Fruit fly (Drosophila melanogaster) whole organism, embryonic: ENCODE data around the gene Nse4.

Experiments used
- Abd-B ChIP-seq: fragments of 200-800 bp; sonication (Bioruptor generic); optimal IDR thresholded peaks from 2 replicates; lab custom pipeline; 2018; ENCODE audit warnings: missing biosample characterization, mild to moderate bottlenecking, missing genetic modification characterization, moderate library complexity
- Awh ChIP-seq: fragments of 200-800 bp; sonication (Bioruptor generic); IDR thresholded peaks from 2 replicates; pipeline ENCODE4, ENCODE4 v1.3.6; 2022; ENCODE audit warnings: missing biosample characterization, missing genetic modification characterization
- Blimp-1 ChIP-seq: fragments of 200-800 bp; sonication (Bioruptor generic); optimal IDR thresholded peaks from 3 replicates; lab custom pipeline; 2018; ENCODE audit warnings: missing biosample characterization, missing genetic modification characterization, mild to moderate bottlenecking, moderate library complexity, missing genetic modification reagents
- CG10565 ChIP-seq: fragments of 200-800 bp; sonication (Bioruptor generic); optimal IDR thresholded peaks from 3 replicates; lab custom pipeline; 2016; ENCODE audit warnings: missing biosample characterization, mild to moderate bottlenecking, missing genetic modification characterization
- CG12299 ChIP-seq: fragments of 200-800 bp; sonication (Bioruptor generic); optimal IDR thresholded peaks from 2 replicates; lab custom pipeline; 2018; ENCODE audit warnings: missing biosample characterization, mild to moderate bottlenecking, missing genetic modification characterization
- CG1233 ChIP-seq: fragments of 200-800 bp; sonication (Bioruptor generic); optimal IDR thresholded peaks from 4 replicates; lab custom pipeline; 2018; ENCODE audit warnings: missing biosample characterization, mild to moderate bottlenecking, missing genetic modification characterization
- CG13123 ChIP-seq: fragments of 200-800 bp; sonication (Bioruptor generic); optimal IDR thresholded peaks from 2 replicates; lab custom pipeline; 2016; ENCODE audit warnings: missing biosample characterization, missing genetic modification characterization
- CG13296 ChIP-seq: fragments of 200-800 bp; sonication (Bioruptor generic); optimal IDR thresholded peaks from 3 replicates; lab custom pipeline; 2018; ENCODE audit warnings: missing biosample characterization, mild to moderate bottlenecking, missing genetic modification characterization
- CG14860 ChIP-seq: fragments of 200-800 bp; sonication (Bioruptor generic); IDR thresholded peaks from 3 replicates; pipeline ENCODE4 v1.3.6; 2022; ENCODE audit warnings: missing biosample characterization, missing genetic modification characterization; ENCODE audit not compliant: partially characterized antibody
- CG15011 ChIP-seq: fragments of 200-800 bp; sonication (Bioruptor generic); optimal IDR thresholded peaks from 3 replicates; lab custom pipeline; 2018; ENCODE audit warnings: missing biosample characterization, mild to moderate bottlenecking, missing genetic modification characterization
- CG15601 ChIP-seq: fragments of 200-800 bp; sonication (Bioruptor generic); optimal IDR thresholded peaks from 3 replicates; lab custom pipeline; 2019; ENCODE audit warnings: missing biosample characterization, mild to moderate bottlenecking, missing genetic modification characterization, moderate library complexity
- CG17612 ChIP-seq: fragments of 200-800 bp; sonication (Bioruptor generic); IDR thresholded peaks from 2 replicates; pipeline ENCODE4 v1.3.6; 2022; ENCODE audit warnings: missing biosample characterization, missing genetic modification characterization
- CG31388 ChIP-seq: fragments of 200-800 bp; sonication (Bioruptor generic); optimal IDR thresholded peaks from 2 replicates; lab custom pipeline; 2016; ENCODE audit warnings: missing biosample characterization, missing genetic modification characterization
- CG3163 ChIP-seq: fragments of 200-800 bp; sonication (Bioruptor generic); optimal IDR thresholded peaks from 3 replicates; lab custom pipeline; 2016; ENCODE audit warnings: missing biosample characterization, missing genetic modification characterization
- CG32532 ChIP-seq: fragments of 200-800 bp; sonication (Bioruptor generic); IDR thresholded peaks from 2 replicates; pipeline ENCODE4 v1.3.6; 2022; ENCODE audit warnings: missing biosample characterization, missing genetic modification characterization
- CG4424 ChIP-seq: fragments of 200-800 bp; sonication (Bioruptor generic); optimal IDR thresholded peaks from 3 replicates; lab custom pipeline; 2016; ENCODE audit warnings: missing biosample characterization, missing genetic modification characterization
- CG6272 ChIP-seq: fragments of 200-800 bp; sonication (Bioruptor generic); IDR thresholded peaks from 2 replicates; pipeline ENCODE4 v1.3.6; 2022; ENCODE audit warnings: missing biosample characterization, missing genetic modification characterization
- CG8478 ChIP-seq: fragments of >200 bp; optimal IDR thresholded peaks from 2 replicates; lab custom pipeline; 2018
- CG9797 ChIP-seq: fragments of 200-800 bp; sonication (Bioruptor generic); optimal IDR thresholded peaks from 3 replicates; lab custom pipeline; 2018; ENCODE audit warnings: missing biosample characterization, mild to moderate bottlenecking, missing genetic modification characterization
- CG9876 ChIP-seq: fragments of 200-800 bp; sonication (Bioruptor generic); optimal IDR thresholded peaks from 2 replicates; lab custom pipeline; 2016; ENCODE audit warnings: missing biosample characterization, missing genetic modification characterization
- Chrac-16 ChIP-seq: fragments of 200-800 bp; sonication (Bioruptor generic); optimal IDR thresholded peaks from 3 replicates; lab custom pipeline; 2016; ENCODE audit warnings: missing biosample characterization, missing genetic modification characterization
- Dfd ChIP-seq, 2 experiments: fragments of >200 bp; optimal IDR thresholded peaks; 2 replicates each; lab custom pipeline; 2017; ENCODE audit warnings: missing biosample characterization in 2 of 2, missing genetic modification characterization in 2 of 2
- H2.0 ChIP-seq: fragments of 200-800 bp; sonication (Bioruptor generic); IDR thresholded peaks from 2 replicates; pipeline ENCODE4 v1.3.6; 2022; ENCODE audit warnings: missing biosample characterization, missing genetic modification characterization
- Hey ChIP-seq: fragments of 200-800 bp; sonication (Bioruptor generic); optimal IDR thresholded peaks from 3 replicates; lab custom pipeline; 2018; ENCODE audit warnings: missing biosample characterization, mild to moderate bottlenecking, missing genetic modification characterization
- Kr ChIP-seq: fragments of 200-800 bp; sonication (Bioruptor generic); optimal IDR thresholded peaks from 2 replicates; lab custom pipeline; 2017; ENCODE audit warnings: missing biosample characterization, mild to moderate bottlenecking, missing genetic modification characterization
- Sin3A ChIP-seq: fragments of >200 bp; optimal IDR thresholded peaks from 2 replicates; lab custom pipeline; 2018
- TFAM ChIP-seq: fragments of 200-800 bp; sonication (Bioruptor generic); optimal IDR thresholded peaks from 2 replicates; lab custom pipeline; 2017; ENCODE audit warnings: missing biosample characterization, missing genetic modification characterization, inconsistent platforms
- Vsx1 ChIP-seq: fragments of 200-800 bp; sonication (Bioruptor generic); optimal IDR thresholded peaks from 2 replicates; lab custom pipeline; 2017; ENCODE audit warnings: missing biosample characterization, mild to moderate bottlenecking, missing genetic modification characterization, missing genetic modification reagents
- ap ChIP-seq: fragments of 200-800 bp; sonication (Bioruptor generic); IDR thresholded peaks from 2 replicates; pipeline ENCODE4 v1.3.6; 2022; ENCODE audit warnings: missing biosample characterization, missing genetic modification characterization
- ato ChIP-seq: fragments of 200-800 bp; sonication (Bioruptor generic); IDR thresholded peaks from 2 replicates; pipeline ENCODE4 v1.3.6; 2022; ENCODE audit warnings: missing biosample characterization, missing genetic modification characterization; ENCODE audit not compliant: partially characterized antibody
- caup ChIP-seq: fragments of 200-800 bp; sonication (Bioruptor generic); optimal IDR thresholded peaks from 3 replicates; lab custom pipeline; 2017; ENCODE audit warnings: missing biosample characterization, mild to moderate bottlenecking, missing genetic modification characterization, moderate library complexity; ENCODE audit not compliant: severe bottlenecking
- chn ChIP-seq: fragments of 200-800 bp; sonication (Bioruptor generic); optimal IDR thresholded peaks from 2 replicates; lab custom pipeline; 2016; ENCODE audit warnings: missing biosample characterization, missing genetic modification characterization
- croc ChIP-seq: fragments of 200-800 bp; sonication (Bioruptor generic); conservative IDR thresholded peaks from 3 replicates; pipeline ENCODE4 v1.3.6; 2022; ENCODE audit warnings: missing biosample characterization, missing genetic modification characterization
- cwo ChIP-seq: fragments of 200-800 bp; sonication (Bioruptor generic); optimal IDR thresholded peaks from 3 replicates; lab custom pipeline; 2017; ENCODE audit warnings: missing biosample characterization, missing genetic modification characterization, mild to moderate bottlenecking, moderate library complexity, missing genetic modification reagents
- dan ChIP-seq: fragments of 200-800 bp; sonication (Bioruptor generic); IDR thresholded peaks from 2 replicates; pipeline ENCODE4 v1.3.6; 2022; ENCODE audit warnings: missing biosample characterization, missing genetic modification characterization
- fru ChIP-seq: fragments of >200 bp; optimal IDR thresholded peaks from 2 replicates; lab custom pipeline; 2017
- gfzf ChIP-seq: fragments of 200-800 bp; sonication (Bioruptor generic); optimal IDR thresholded peaks from 2 replicates; lab custom pipeline; 2016; ENCODE audit warnings: missing biosample characterization, mild to moderate bottlenecking, missing genetic modification characterization, moderate library complexity
- her ChIP-seq: fragments of 200-800 bp; sonication (Bioruptor generic); optimal IDR thresholded peaks from 2 replicates; lab custom pipeline; 2016; ENCODE audit warnings: missing biosample characterization, missing genetic modification characterization
- nmo ChIP-seq: fragments of 200-800 bp; sonication (Bioruptor generic); optimal IDR thresholded peaks from 2 replicates; lab custom pipeline; 2018; ENCODE audit warnings: missing biosample characterization, mild to moderate bottlenecking, missing genetic modification characterization, moderate library complexity
- pb ChIP-seq: fragments of 200-800 bp; sonication (Bioruptor generic); optimal IDR thresholded peaks from 3 replicates; lab custom pipeline; 2016; ENCODE audit warnings: missing biosample characterization, missing genetic modification characterization
- peb ChIP-seq: fragments of 200-800 bp; sonication (Bioruptor generic); IDR thresholded peaks from 2 replicates; pipeline ENCODE4 v1.3.6; 2022; ENCODE audit warnings: missing biosample characterization, missing genetic modification characterization
- pum ChIP-seq: fragments of 200-800 bp; sonication (Bioruptor generic); optimal IDR thresholded peaks from 2 replicates; lab custom pipeline; 2016; ENCODE audit warnings: missing biosample characterization, missing genetic modification characterization
- pzg ChIP-seq: fragments of 200-800 bp; sonication (Bioruptor generic); optimal IDR thresholded peaks from 3 replicates; lab custom pipeline; 2018; ENCODE audit warnings: missing biosample characterization, mild to moderate bottlenecking, missing genetic modification characterization, moderate library complexity
- row ChIP-seq: fragments of 200-800 bp; sonication (Bioruptor generic); IDR thresholded peaks from 3 replicates; pipeline ENCODE4 v1.3.6; 2022; ENCODE audit warnings: missing biosample characterization, missing genetic modification characterization
- sc ChIP-seq, 3 experiments: fragments of >200 bp in 2 of 3; fragments of 200-800 bp in 1 of 3; sonication (Bioruptor generic) in 1 of 3; optimal IDR thresholded peaks; 2 replicates in 2 of 3; 3 replicates in 1 of 3; lab custom pipeline; 2017; ENCODE audit warnings: mild to moderate bottlenecking in 1 of 3, missing biosample characterization in 1 of 3, missing genetic modification characterization in 1 of 3, missing genetic modification reagents in 1 of 3
- sim ChIP-seq: fragments of 200-800 bp; sonication (Bioruptor generic); IDR thresholded peaks from 2 replicates; pipeline ENCODE4 v1.3.6; 2022; ENCODE audit warnings: missing biosample characterization, missing genetic modification characterization
- sima ChIP-seq: fragments of 200-800 bp; sonication (Bioruptor generic); optimal IDR thresholded peaks from 2 replicates; lab custom pipeline; 2016; ENCODE audit warnings: missing biosample characterization, missing genetic modification characterization
- ssp ChIP-seq: fragments of 200-800 bp; sonication (Bioruptor generic); IDR thresholded peaks from 2 replicates; pipeline ENCODE4 v1.3.6; 2022; ENCODE audit warnings: missing biosample characterization, missing genetic modification characterization
- wek ChIP-seq: fragments of 200-800 bp; sonication (Bioruptor generic); optimal IDR thresholded peaks from 3 replicates; lab custom pipeline; 2018; ENCODE audit warnings: missing biosample characterization, mild to moderate bottlenecking, missing genetic modification characterization, moderate library complexity
- zfh1 ChIP-seq: fragments of 200-800 bp; sonication (Bioruptor generic); IDR thresholded peaks from 3 replicates; pipeline ENCODE4 v1.3.6; 2022; ENCODE audit warnings: missing biosample characterization, missing genetic modification characterization

Nse4 gene

dm6 chr2L:10408122-10408576 is 31.1 kb upstream of the Nse4 start, which contains the start of the genes Ip259 and RpS27A (continued):
- peak; percentile 65 for TF ChIP-seq her
- peak; percentile 89 for TF ChIP-seq CG1233 (GFP tag; lab: Kevin White, UChicago)
- peak; percentile 2 for TF ChIP-seq gfzf
- peak; percentile 64; the same call in 1 of the 2 replicates for TF ChIP-seq sim
- no peak for TF ChIP-seq Blimp-1
- no peak for TF ChIP-seq CG8478
- TF ChIP-seq wek (GFP tag; lab: Kevin White, UChicago), result peak; percentile 84
- no peak for TF ChIP-seq Dfd (GFP tag; optimal IDR thresholded peaks at IDR 0.05; lab: Kevin White, UChicago)
- peak; percentile 30 for TF ChIP-seq pum (GFP tag; lab: Kevin White, UChicago)
- no peak for TF ChIP-seq TFAM (GFP tag; lab: Kevin White, UChicago)
- TF ChIP-seq row (GFP tag; lab: Robert Waterston, UW), result peak; percentile 81
- no peak; the same call in 1 of the 2 replicates for TF ChIP-seq ap (GFP tag; lab: Robert Waterston, UW)
- peak; percentile 61 for TF ChIP-seq croc (GFP tag; lab: Robert Waterston, UW)
- no peak for TF ChIP-seq Kr
- peak; percentile 37 for TF ChIP-seq chn (GFP tag; lab: Kevin White, UChicago)
- peak; percentile 71 for TF ChIP-seq pb (GFP tag; lab: Kevin White, UChicago)
- TF ChIP-seq CG32532 (GFP tag; lab: Robert Waterston, UW), result peak; percentile 83
- TF ChIP-seq CG6272 (GFP tag; lab: Robert Waterston, UW), result peak; percentile 61; the same call in 1 of the 2 replicates
- TF ChIP-seq ssp (GFP tag; lab: Robert Waterston, UW), result peak; percentile 96
- TF ChIP-seq nmo (GFP tag; lab: Kevin White, UChicago), result peak; percentile 81
- TF ChIP-seq Awh, result peak; percentile 75
- peak; percentile 79 for TF ChIP-seq CG13296 (GFP tag; lab: Kevin White, UChicago)
- TF ChIP-seq Hey, result no peak
- peak; percentile 70 for TF ChIP-seq CG4424 (GFP tag; lab: Kevin White, UChicago)
- peak; percentile 84 for TF ChIP-seq CG9876 (GFP tag; lab: Kevin White, UChicago)
- TF ChIP-seq sima (GFP tag; lab: Kevin White, UChicago), result peak; percentile 43
- TF ChIP-seq CG9797 (GFP tag; lab: Kevin White, UChicago), result peak; percentile 29
- TF ChIP-seq CG15601 (tag; lab: Kevin White, UChicago), result peak; percentile 55
- no peak for TF ChIP-seq sc (optimal IDR thresholded peaks at IDR 0.05; lab: Kevin White, UChicago)
- TF ChIP-seq sc (GFP tag; optimal IDR thresholded peaks at IDR 0.05; lab: Kevin White, UChicago), result peak; percentile 59
- peak; percentile 61 for TF ChIP-seq Vsx1 (GFP tag; lab: Kevin White, UChicago)
- TF ChIP-seq Chrac-16, result peak; percentile 52
- no peak for TF ChIP-seq fru (lab: Kevin White, UChicago)

dm6 chr2L:10413251-10414127 is 25.8 kb upstream of the Nse4 start, which contains the start of the genes CG5355 and Klp31E:
Gene CG5355, minus strand, starts transcription at chr2L:10413463.
Gene Klp31E, plus strand, starts transcription at chr2L:10414017.
- TF ChIP-seq pzg (GFP tag; lab: Kevin White, UChicago) (peak; percentile 61), CG31388 (GFP tag; lab: Kevin White, UChicago) (peak; percentile 28), ato (GFP tag; lab: Robert Waterston, UW) (peak; percentile 42; the same call in 1 of the 2 replicates), CG10565 (GFP tag; lab: Kevin White, UChicago) (no peak), Sin3A (lab: Kevin White, UChicago) (no peak), CG13123 (GFP tag; lab: Kevin White, UChicago) (peak; percentile 2), Abd-B (GFP tag; lab: Kevin White, UChicago) (no peak), caup (GFP tag; lab: Kevin White, UChicago) (peak; percentile 61), CG3163 (GFP tag; lab: Kevin White, UChicago) (peak; percentile 31), cwo (GFP tag; lab: Kevin White, UChicago) (no peak), zfh1 (GFP tag; lab: Robert Waterston, UW) (peak; percentile 57; the same call in 2 of the 3 replicates), CG17612 (no peak), dan (GFP tag; lab: Robert Waterston, UW) (no peak), H2.0 (GFP tag; lab: Robert Waterston, UW) (peak; percentile 31), peb (GFP tag; lab: Robert Waterston, UW) (no peak), CG14860 (GFP tag; lab: Robert Waterston, UW) (peak; percentile 47; the same call in 1 of the 3 replicates), CG12299 (tag; lab: Kevin White, UChicago) (peak; percentile 27), CG15011 (GFP tag; lab: Kevin White, UChicago) (no peak)
